Fruit fly (Drosophila melanogaster) whole organism, embryonic: ENCODE results near the gene wap.

Experiments
- CG10543 ChIP-seq: fragments of 200-800 bp; sonication (Bioruptor generic); optimal IDR thresholded peaks from 3 replicates; lab custom pipeline; 2017; ENCODE audit warnings: missing biosample characterization, mild to moderate bottlenecking, missing genetic modification characterization, moderate library complexity
- CG12769 ChIP-seq: fragments of 200-800 bp; sonication (Bioruptor generic); optimal IDR thresholded peaks from 2 replicates; lab custom pipeline; 2019; ENCODE audit warnings: missing biosample characterization, mild to moderate bottlenecking, missing genetic modification characterization, moderate library complexity
- Hmr ChIP-seq: fragments of 200-800 bp; sonication (Bioruptor generic); optimal IDR thresholded peaks from 3 replicates; lab custom pipeline; 2017; ENCODE audit warnings: mild to moderate bottlenecking, missing biosample characterization, missing genetic modification reagents, missing genetic modification characterization
- amos ChIP-seq: fragments of 200-800 bp; sonication (Bioruptor generic); IDR thresholded peaks from 2 replicates; pipeline ENCODE4 v1.3.6; 2022; ENCODE audit warnings: missing biosample characterization, missing genetic modification characterization; ENCODE audit not compliant: partially characterized antibody
- fru ChIP-seq: fragments of >200 bp; optimal IDR thresholded peaks from 2 replicates; lab custom pipeline; 2017
- pfk ChIP-seq: fragments of 200-800 bp; sonication (Bioruptor generic); optimal IDR thresholded peaks from 2 replicates; lab custom pipeline; 2018; ENCODE audit warnings: missing biosample characterization, mild to moderate bottlenecking, missing genetic modification characterization, moderate library complexity

DNA sequence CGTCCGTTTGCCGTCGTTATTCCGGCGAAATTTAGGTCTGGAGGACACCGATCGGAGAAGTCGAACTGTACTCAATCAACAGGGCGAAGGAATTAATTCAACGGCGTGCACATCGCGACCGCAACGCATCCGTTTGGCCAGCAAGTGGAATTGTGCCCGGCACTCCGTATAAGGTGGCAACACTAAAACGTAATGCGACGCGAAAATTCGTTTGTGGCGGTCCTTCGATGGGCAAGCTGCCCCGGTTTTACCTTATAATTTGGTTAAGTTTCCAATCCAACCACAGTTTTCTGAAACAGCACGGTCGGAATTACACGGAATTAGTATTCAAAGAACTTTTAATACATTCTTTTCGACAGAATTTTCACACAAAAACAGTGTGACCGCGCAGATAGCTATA is at the start of gene wap:
- TF ChIP-seq CG12769 (no peak), amos (GFP tag; lab: Robert Waterston, UW) (no peak), Hmr (GFP tag; lab: Kevin White, UChicago) (no peak), fru (lab: Kevin White, UChicago) (no peak), pfk (GFP tag; lab: Kevin White, UChicago) (no peak), CG10543 (no peak)
